Fruit fly (Drosophila melanogaster) S2 (cell line): ENCODE data around the gene amrt.

Experiments used
- CG8478 ChIP-seq: fragments of >200 bp; optimal IDR thresholded peaks from 2 replicates; lab custom pipeline; 2018
- CTCF ChIP-seq, 2 experiments: fragments of >200 bp; optimal IDR thresholded peaks; 2 replicates each; lab custom pipeline; 2018

DNA sequence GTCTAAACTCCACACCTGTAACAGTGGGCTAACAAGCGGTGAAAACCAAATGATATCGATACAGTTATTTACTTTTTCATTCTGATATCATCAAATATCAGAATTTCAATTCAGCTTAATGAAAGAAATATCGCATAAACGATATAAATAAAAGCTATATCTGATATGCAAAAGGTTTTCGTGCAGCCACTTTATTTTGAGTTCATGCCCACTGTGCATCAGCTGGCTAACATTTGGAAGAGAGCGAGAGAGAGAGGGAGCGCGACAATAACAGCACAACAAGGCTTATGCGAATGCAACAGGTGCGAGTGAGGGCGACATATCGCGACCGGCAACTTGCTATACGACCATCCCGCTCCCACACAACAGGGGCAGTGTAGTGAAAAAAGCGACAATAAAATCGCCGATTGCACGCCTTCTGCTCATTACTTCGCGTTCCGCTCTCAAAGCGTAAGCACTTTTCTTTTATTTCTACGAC is 42.8 kb upstream of the amrt start, which contains the start of gene CG11151:
- TF ChIP-seq CTCF (optimal IDR thresholded peaks at IDR 0.05; lab: Kevin White, UChicago) (peak in 1 of 2 experiments; percentile 20), CG8478 (lab: Kevin White, UChicago) (no peak)
